Worm (Caenorhabditis elegans) whole organism, L4 larva: ENCODE measurements around the gene W05H9.2.

Experiments used
- R02D3.7 ChIP-seq: fragments of 150-350 bp; sonication (generic microtip); optimal IDR thresholded peaks from 3 replicates; lab custom pipeline; 2014; ENCODE audit warnings: missing biosample characterization, missing genetic modification characterization
- T26A8.4 ChIP-seq: fragments of 200-800 bp; sonication (Bioruptor generic); IDR thresholded peaks from 2 replicates; pipeline ENCODE4 v1.3.6; 2022; ENCODE audit warnings: missing genetic modification characterization, missing compliant biosample characterization
- Y48G9A.11 ChIP-seq: fragments of 200-800 bp; sonication (Bioruptor generic); IDR thresholded peaks from 2 replicates; pipeline ENCODE4 v1.3.6; 2022; ENCODE audit warnings: missing genetic modification reagents, missing genetic modification characterization, missing compliant biosample characterization
- Y5F2A.4 ChIP-seq: fragments of 200-800 bp; sonication (Bioruptor generic); optimal IDR thresholded peaks from 2 replicates; lab custom pipeline; 2018; ENCODE audit warnings: mild to moderate bottlenecking, missing genetic modification characterization, missing compliant biosample characterization
- Y75B8A.6 ChIP-seq: fragments of 200-800 bp; sonication (Bioruptor generic); IDR thresholded peaks from 2 replicates; pipeline ENCODE4 v1.3.6; 2022; ENCODE audit warnings: missing genetic modification reagents, missing genetic modification characterization, missing compliant biosample characterization
- ZK337.2 ChIP-seq: fragments of 200-800 bp; sonication (Bioruptor generic); IDR thresholded peaks from 2 replicates; pipeline ENCODE4 v1.3.6; 2022; ENCODE audit warnings: missing genetic modification reagents, missing genetic modification characterization, missing compliant biosample characterization
- aha-1 ChIP-seq: fragments of 150-350 bp; peaks from one replicate; lab custom pipeline; 2014; ENCODE audit warnings: missing biosample characterization, missing genetic modification characterization
- aly-2 ChIP-seq: sonication (generic microtip); optimal IDR thresholded peaks from 2 replicates; lab custom pipeline; 2018; ENCODE audit warnings: missing biosample characterization, missing genetic modification characterization
- ama-1 ChIP-seq: fragments of 150-350 bp; optimal IDR thresholded peaks from 2 replicates; lab custom pipeline; 2014; ENCODE audit warnings: inconsistent platforms, mixed read lengths
- attf-4 ChIP-seq: sonication (generic microtip); optimal IDR thresholded peaks from 3 replicates; lab custom pipeline; 2017; ENCODE audit warnings: missing biosample characterization, missing genetic modification characterization
- ceh-44 ChIP-seq: fragments of 200-800 bp; sonication (Bioruptor generic); IDR thresholded peaks from 2 replicates; pipeline ENCODE4 v1.3.6; 2022; ENCODE audit warnings: missing genetic modification reagents, missing genetic modification characterization, missing compliant biosample characterization
- ces-1 ChIP-seq: fragments of 150-350 bp; sonication (generic microtip); optimal IDR thresholded peaks from 4 replicates; lab custom pipeline; 2014; ENCODE audit warnings: missing biosample characterization, missing genetic modification reagents, missing genetic modification characterization
- cey-2 ChIP-seq: sonication (generic microtip); optimal IDR thresholded peaks from 3 replicates; lab custom pipeline; 2017; ENCODE audit warnings: missing genetic modification characterization, mild to moderate bottlenecking, missing compliant biosample characterization, antibody characterized with exemption, borderline replicate concordance; ENCODE audit not compliant: insufficient read depth
- ctbp-1 ChIP-seq: fragments of 200-800 bp; sonication (Bioruptor generic); IDR thresholded peaks from 2 replicates; pipeline ENCODE4 v1.3.6; 2022; ENCODE audit warnings: missing genetic modification reagents, missing genetic modification characterization, missing compliant biosample characterization
- daf-16 ChIP-seq, 3 experiments: sonication (generic microtip); optimal IDR thresholded peaks; 2 replicates each; lab custom pipeline; 2016 to 2017; ENCODE audit warnings: missing genetic modification characterization in 3 of 3, missing genetic modification reagents in 3 of 3, mild to moderate bottlenecking in 2 of 3, missing compliant biosample characterization in 2 of 3, missing biosample characterization in 1 of 3, moderate library complexity in 1 of 3
- dmd-6 ChIP-seq: fragments of 200-800 bp; sonication (Bioruptor generic); IDR thresholded peaks from 2 replicates; pipeline ENCODE4 v1.3.6; 2022; ENCODE audit warnings: missing genetic modification reagents, missing genetic modification characterization, missing compliant biosample characterization
- egl-43 ChIP-seq: fragments of 200-800 bp; sonication (Bioruptor generic); IDR thresholded peaks from 2 replicates; pipeline ENCODE4 v1.3.6; 2022; ENCODE audit warnings: missing genetic modification reagents, missing genetic modification characterization, missing compliant biosample characterization
- fkh-10 ChIP-seq: fragments of 150-350 bp; optimal IDR thresholded peaks from 2 replicates; lab custom pipeline; 2014; ENCODE audit warnings: missing biosample characterization, missing genetic modification reagents, missing genetic modification characterization
- fos-1 ChIP-seq: fragments of 150-350 bp; optimal IDR thresholded peaks from 2 replicates; lab custom pipeline; 2014; ENCODE audit warnings: missing biosample characterization, missing genetic modification characterization
- hif-1 ChIP-seq, 2 experiments: sonication (generic microtip); optimal IDR thresholded peaks; 2 replicates each; lab custom pipeline; 2016 to 2017; ENCODE audit warnings: missing compliant biosample characterization in 2 of 2, missing genetic modification characterization in 2 of 2, missing genetic modification reagents in 2 of 2, missing genotype in 2 of 2, mild to moderate bottlenecking in 1 of 2
- hlh-30 ChIP-seq: sonication (generic microtip); optimal IDR thresholded peaks from 2 replicates; lab custom pipeline; 2017; ENCODE audit warnings: antibody characterized with exemption, mild to moderate bottlenecking, missing genetic modification characterization, missing compliant biosample characterization; ENCODE audit not compliant: insufficient read depth
- hmg-1.1 ChIP-seq: fragments of 200-800 bp; sonication (Bioruptor generic); IDR thresholded peaks from 2 replicates; pipeline ENCODE4 v1.3.6; 2022; ENCODE audit warnings: missing genetic modification reagents, missing genetic modification characterization, missing compliant biosample characterization
- lin-1 ChIP-seq: fragments of 200-800 bp; sonication (Bioruptor generic); IDR thresholded peaks from 2 replicates; pipeline ENCODE4 v1.3.6; 2022; ENCODE audit warnings: missing genetic modification reagents, missing genetic modification characterization, missing compliant biosample characterization
- lin-13 ChIP-seq: fragments of 150-350 bp; optimal IDR thresholded peaks from 2 replicates; lab custom pipeline; 2014; ENCODE audit warnings: missing biosample characterization, missing genetic modification reagents, missing genetic modification characterization
- lin-15B ChIP-seq: fragments of 150-350 bp; sonication (generic microtip); optimal IDR thresholded peaks from 3 replicates; lab custom pipeline; 2014; ENCODE audit warnings: missing biosample characterization, missing genetic modification characterization
- lin-38 ChIP-seq: fragments of 200-800 bp; sonication (Bioruptor generic); IDR thresholded peaks from 2 replicates; pipeline ENCODE4 v1.3.6; 2022; ENCODE audit warnings: missing genetic modification reagents, missing genetic modification characterization, missing compliant biosample characterization
- madf-9 ChIP-seq: fragments of 200-800 bp; sonication (Bioruptor generic); conservative IDR thresholded peaks from 2 replicates; pipeline ENCODE4 v1.3.6; 2022; ENCODE audit warnings: missing genetic modification reagents, missing genetic modification characterization, missing compliant biosample characterization
- mdt-29 ChIP-seq: fragments of 200-800 bp; sonication (Bioruptor generic); IDR thresholded peaks from 2 replicates; pipeline ENCODE4 v1.3.6; 2022; ENCODE audit warnings: missing genetic modification reagents, missing genetic modification characterization, missing compliant biosample characterization
- mep-1 ChIP-seq: fragments of 150-350 bp; sonication (generic microtip); optimal IDR thresholded peaks from 3 replicates; lab custom pipeline; 2014; ENCODE audit warnings: missing biosample characterization, missing genetic modification characterization
- mxl-2 ChIP-seq: fragments of 200-800 bp; sonication (Bioruptor generic); conservative IDR thresholded peaks from 2 replicates; pipeline ENCODE4 v1.3.6; 2022; ENCODE audit warnings: missing genetic modification reagents, missing genetic modification characterization, missing compliant biosample characterization
- nhr-10 ChIP-seq: fragments of 150-350 bp; optimal IDR thresholded peaks from 2 replicates; lab custom pipeline; 2014; ENCODE audit warnings: missing biosample characterization, missing genetic modification characterization
- nhr-28 ChIP-seq: fragments of 150-350 bp; optimal IDR thresholded peaks from 2 replicates; lab custom pipeline; 2014; ENCODE audit warnings: missing biosample characterization, missing genetic modification characterization
- nhr-48 ChIP-seq: sonication (generic microtip); optimal IDR thresholded peaks from 2 replicates; lab custom pipeline; 2016; ENCODE audit warnings: mild to moderate bottlenecking, missing genetic modification characterization, missing compliant biosample characterization
- pha-4 ChIP-seq, 2 experiments: fragments of 150-350 bp in 1 of 2; fragments of 200-800 bp in 1 of 2; sonication (Bioruptor generic) in 1 of 2; IDR thresholded peaks in 1 of 2; optimal IDR thresholded peaks in 1 of 2; 2 replicates each; pipeline versions ENCODE4 v1.3.6 to Lab custom; 2014 to 2022; ENCODE audit warnings: missing genetic modification characterization in 2 of 2, missing genetic modification reagents in 2 of 2, missing biosample characterization in 1 of 2, missing compliant biosample characterization in 1 of 2
- pqm-1 ChIP-seq: sonication (generic microtip); optimal IDR thresholded peaks from 2 replicates; lab custom pipeline; 2017; ENCODE audit warnings: missing biosample characterization, missing genetic modification characterization
- rbr-2 ChIP-seq: sonication (generic microtip); optimal IDR thresholded peaks from 2 replicates; lab custom pipeline; 2016; ENCODE audit warnings: missing genotype, missing genetic modification characterization, missing compliant biosample characterization
- sdz-12 ChIP-seq: fragments of 200-800 bp; sonication (Bioruptor generic); optimal IDR thresholded peaks from 2 replicates; lab custom pipeline; 2018; ENCODE audit warnings: mild to moderate bottlenecking, missing genetic modification characterization, missing compliant biosample characterization
- snpc-4 ChIP-seq: fragments of 150-350 bp; optimal IDR thresholded peaks from 2 replicates; lab custom pipeline; 2014; ENCODE audit warnings: missing biosample characterization, missing genetic modification characterization
- unc-39 ChIP-seq: sonication (generic microtip); optimal IDR thresholded peaks from 2 replicates; lab custom pipeline; 2017; ENCODE audit warnings: missing biosample characterization, missing genetic modification characterization
- zag-1 ChIP-seq: fragments of 150-350 bp; optimal IDR thresholded peaks from 2 replicates; lab custom pipeline; 2014; ENCODE audit warnings: missing biosample characterization, missing genetic modification characterization
- zip-11 ChIP-seq: fragments of 200-800 bp; sonication (Bioruptor generic); IDR thresholded peaks from 2 replicates; pipeline ENCODE4 v1.3.6; 2022; ENCODE audit warnings: missing genetic modification characterization, missing compliant biosample characterization

Gene W05H9.2

ce11 chrX:6250272-6250752 is 16.5 kb upstream of the W05H9.2 start (continued):
- TF ChIP-seq dmd-6 (peak; percentile 69), snpc-4 (tag; lab: Kevin White, UChicago) (no peak), ctbp-1 (GFP tag; lab: Robert Waterston, UW) (no peak), hif-1 (tag; optimal IDR thresholded peaks at IDR 0.05; lab: Kevin White, UChicago) (no peak), lin-15B (tag; lab: Kevin White, UChicago) (no peak), lin-13 (GFP tag; lab: Kevin White, UChicago) (peak; percentile 23), madf-9 (GFP tag; lab: Robert Waterston, UW) (no peak), R02D3.7 (tag; lab: Kevin White, UChicago) (no peak), ceh-44 (GFP tag; lab: Robert Waterston, UW) (no peak), pqm-1 (peak; percentile 66), Y5F2A.4 (GFP tag; lab: Kevin White, UChicago) (no peak), mxl-2 (GFP tag; lab: Robert Waterston, UW) (no peak), zag-1 (tag; lab: Kevin White, UChicago) (no peak), aly-2 (tag; lab: Kevin White, UChicago) (no peak), Y75B8A.6 (GFP tag; lab: Robert Waterston, UW) (no peak), nhr-48 (tag; lab: Kevin White, UChicago) (peak; percentile 65), rbr-2 (tag; lab: Kevin White, UChicago) (peak; percentile 26), cey-2 (tag; lab: Kevin White, UChicago) (no peak), lin-38 (GFP tag; lab: Robert Waterston, UW) (no peak), nhr-10 (tag; lab: Kevin White, UChicago) (peak; percentile 61), zip-11 (GFP tag; lab: Robert Waterston, UW) (no peak)

- TF ChIP-seq hmg-1.1 (GFP tag; lab: Robert Waterston, UW) (0 out of 2 replicates have a peak, but pooled peaks have one; percentile 13), ctbp-1 (GFP tag; lab: Robert Waterston, UW) (peak; percentile 67; the same call in 1 of the 2 replicates), ces-1 (GFP tag; lab: Kevin White, UChicago) (peak; percentile 89), fkh-10 (GFP tag; lab: Kevin White, UChicago) (peak; percentile 72), T26A8.4 (GFP tag; lab: Robert Waterston, UW) (no peak), lin-38 (GFP tag; lab: Robert Waterston, UW) (no peak), ZK337.2 (GFP tag; lab: Robert Waterston, UW) (peak; percentile 68; the same call in 1 of the 2 replicates)
- TF ChIP-seq, all 104 proteins: peak for 5
Measured at ce11 chrX:6250866-6251265, 16.0 kb upstream of the W05H9.2 start.

- peak; percentile 97 for TF ChIP-seq aha-1
- no peak for TF ChIP-seq attf-4 (tag; lab: Kevin White, UChicago)
Measured at ce11 chrX:6251321-6251720, 15.5 kb upstream of the W05H9.2 start.

ce11 chrX:6251947-6252617 is 14.8 kb upstream of the W05H9.2 start:
- TF ChIP-seq rbr-2 (tag; lab: Kevin White, UChicago) (peak; percentile 37), nhr-48 (tag; lab: Kevin White, UChicago) (peak; percentile 15), unc-39 (tag; lab: Kevin White, UChicago) (no peak), mdt-29 (peak; percentile 79), pha-4 (GFP tag; IDR thresholded peaks at IDR 0.05; lab: Robert Waterston, UW) (peak; percentile 57; the same call in 1 of the 2 replicates), pha-4 (tag; optimal IDR thresholded peaks at IDR 0.05; lab: Kevin White, UChicago) (no peak), mxl-2 (GFP tag; lab: Robert Waterston, UW) (0 out of 2 replicates have a peak, but pooled peaks have one; percentile 2), sdz-12 (GFP tag; lab: Kevin White, UChicago) (peak; percentile 31), mep-1 (peak; percentile 58), madf-9 (GFP tag; lab: Robert Waterston, UW) (0 out of 2 replicates have a peak, but pooled peaks have one; percentile 28), hif-1 (tag; optimal IDR thresholded peaks at IDR 0.05; lab: Kevin White, UChicago) (peak in 1 of 2 experiments; percentile 36), T26A8.4 (GFP tag; lab: Robert Waterston, UW) (peak; percentile 69; the same call in 1 of the 2 replicates), nhr-10 (tag; lab: Kevin White, UChicago) (peak; percentile 55), hlh-30 (peak; percentile 7), egl-43 (GFP tag; lab: Robert Waterston, UW) (peak; percentile 64; the same call in 1 of the 2 replicates), aha-1 (peak; percentile 98), fos-1 (tag; lab: Kevin White, UChicago) (no peak), ama-1 (lab: Kevin White, UChicago) (peak; percentile 99), Y48G9A.11 (GFP tag; lab: Robert Waterston, UW) (no peak), nhr-28 (tag; lab: Kevin White, UChicago) (peak; percentile 46), cey-2 (tag; lab: Kevin White, UChicago) (no peak), daf-16 (GFP tag; optimal IDR thresholded peaks at IDR 0.05; lab: Kevin White, UChicago) (peak; percentile 8 to 32), daf-16 (tag; optimal IDR thresholded peaks at IDR 0.05; lab: Kevin White, UChicago) (peak; percentile 34), lin-1 (GFP tag; lab: Robert Waterston, UW) (no peak)
